Worm (Caenorhabditis elegans): ENCODE measurements around the gene kcmf-1.

The kcmf-1 gene

DNA sequence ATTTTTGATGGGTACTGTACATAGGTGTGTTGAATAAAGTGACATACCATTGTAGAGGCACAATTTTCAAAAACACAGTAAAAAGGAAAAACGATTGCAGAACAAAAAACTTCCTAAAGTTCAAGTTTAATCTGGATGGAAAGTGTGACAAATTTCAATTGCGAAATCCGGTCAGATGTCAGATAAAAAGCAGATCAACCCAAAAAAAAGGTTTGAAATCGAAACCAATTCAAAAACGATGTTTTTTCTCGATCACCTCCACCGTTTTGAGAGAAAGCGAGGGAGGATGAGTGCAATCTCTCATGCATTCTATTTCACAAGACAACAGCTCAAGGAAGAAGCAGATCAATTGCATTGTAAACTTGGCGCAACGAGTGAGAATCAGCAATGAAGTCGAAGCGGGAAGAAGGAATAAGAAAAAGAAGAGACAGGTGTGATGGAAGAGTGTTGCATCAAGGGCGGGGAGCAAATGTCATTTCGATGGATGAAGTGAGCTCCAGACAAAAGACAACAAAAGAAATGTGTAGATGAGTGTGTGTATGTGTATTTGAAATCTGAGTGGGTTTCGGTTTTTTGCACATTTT, 51.0 kb downstream of the kcmf-1 start:
- TF ChIP-seq unc-55 (GFP tag; optimal IDR thresholded peaks at IDR 0.05), result peak; percentile 72
- TF ChIP-seq tbx-2 (tag; optimal IDR thresholded peaks at IDR 0.05), result no peak
- no peak for TF ChIP-seq npax-4 (tag; optimal IDR thresholded peaks at IDR 0.05)
- TF ChIP-seq rnt-1 (tag; optimal IDR thresholded peaks at IDR 0.05), result peak; percentile 46
- TF ChIP-seq ceh-18 (tag; optimal IDR thresholded peaks at IDR 0.05), result peak; percentile 75
- no peak for TF ChIP-seq nhr-11 (tag; optimal IDR thresholded peaks at IDR 0.05)
- TF ChIP-seq T23F11.4 (GFP tag; optimal IDR thresholded peaks at IDR 0.05), result no peak
- TF ChIP-seq fkh-10 (GFP tag; optimal IDR thresholded peaks at IDR 0.05), result no peak
